Fruit fly (Drosophila melanogaster): ENCODE results near the gene TotZ.

The TotZ gene

DNA sequence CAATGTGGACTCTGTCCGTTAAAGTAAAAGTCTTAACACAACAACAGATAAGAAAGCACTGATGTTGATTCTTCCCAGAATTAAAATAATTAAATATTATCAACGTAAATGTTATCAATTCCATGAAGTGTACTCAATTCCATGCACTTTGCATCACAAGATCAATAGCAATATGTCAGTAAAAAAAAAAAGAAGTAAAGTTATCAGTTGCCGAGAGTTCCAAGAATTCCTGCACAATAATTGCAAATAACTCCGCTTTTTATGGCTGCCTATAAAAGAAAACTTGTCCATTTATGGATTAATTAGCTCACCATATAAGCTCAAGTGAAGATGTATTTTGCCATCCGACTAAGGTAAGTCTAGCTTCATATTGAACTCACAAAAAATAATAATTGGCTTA is at the start of gene TotZ:
TSS of gene TotZ (plus strand) at position 301 of the 400 bp plus-strand sequence.
- TF ChIP-seq Myc (optimal IDR thresholded peaks at IDR 0.05) (no peak), psq (optimal IDR thresholded peaks at IDR 0.05) (no peak), ttk (optimal IDR thresholded peaks at IDR 0.05) (no peak), Sin3A (optimal IDR thresholded peaks at IDR 0.05) (no peak), h (optimal IDR thresholded peaks at IDR 0.05) (no peak), insv (optimal IDR thresholded peaks at IDR 0.05) (no peak)

DNA sequence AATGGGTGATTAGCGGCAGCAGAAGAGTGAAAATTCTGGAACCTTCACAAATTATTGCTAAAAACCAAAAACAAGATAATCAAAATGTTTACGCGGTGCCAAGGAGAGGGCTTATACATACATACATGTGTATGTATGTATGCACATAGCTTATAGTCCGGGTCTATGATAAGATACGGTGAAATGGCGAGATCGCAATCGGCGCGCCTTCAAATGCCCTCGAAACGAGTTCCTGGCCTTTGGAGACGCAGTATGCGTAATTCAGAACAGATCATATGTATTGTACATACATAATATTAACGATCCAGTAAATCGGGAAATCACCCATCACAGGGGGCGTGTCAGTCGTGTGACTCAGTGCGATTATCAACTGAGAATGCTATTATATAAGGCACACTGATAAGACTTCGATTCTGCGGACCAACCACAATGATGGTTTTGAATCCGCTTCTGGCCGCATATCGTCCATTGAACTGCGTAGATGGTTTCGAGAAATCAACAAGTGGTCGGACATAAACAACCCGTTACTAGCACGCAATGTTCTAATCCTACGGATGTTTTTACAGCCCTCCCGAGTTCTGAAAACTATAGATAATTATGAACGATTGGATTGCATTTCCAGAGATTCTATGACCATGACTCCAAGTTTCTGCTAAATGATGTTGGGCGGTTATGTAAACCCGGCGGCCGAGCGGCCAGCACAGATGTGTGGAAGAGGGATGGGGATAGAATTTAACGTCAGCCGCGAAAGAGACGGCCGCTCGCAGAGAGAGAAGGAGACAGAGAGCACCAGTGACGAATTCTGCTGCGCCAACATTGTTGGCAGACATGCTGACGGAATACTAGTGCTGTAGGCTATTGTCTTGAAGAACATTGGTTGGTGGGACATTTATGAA is 48.8 kb upstream of the TotZ start:
- TF ChIP-seq ttk (optimal IDR thresholded peaks at IDR 0.05) (no peak), Sin3A (optimal IDR thresholded peaks at IDR 0.05) (no peak), h (optimal IDR thresholded peaks at IDR 0.05) (no peak), insv (optimal IDR thresholded peaks at IDR 0.05) (no peak), Myc (optimal IDR thresholded peaks at IDR 0.05) (no peak), psq (optimal IDR thresholded peaks at IDR 0.05) (no peak)

DNA sequence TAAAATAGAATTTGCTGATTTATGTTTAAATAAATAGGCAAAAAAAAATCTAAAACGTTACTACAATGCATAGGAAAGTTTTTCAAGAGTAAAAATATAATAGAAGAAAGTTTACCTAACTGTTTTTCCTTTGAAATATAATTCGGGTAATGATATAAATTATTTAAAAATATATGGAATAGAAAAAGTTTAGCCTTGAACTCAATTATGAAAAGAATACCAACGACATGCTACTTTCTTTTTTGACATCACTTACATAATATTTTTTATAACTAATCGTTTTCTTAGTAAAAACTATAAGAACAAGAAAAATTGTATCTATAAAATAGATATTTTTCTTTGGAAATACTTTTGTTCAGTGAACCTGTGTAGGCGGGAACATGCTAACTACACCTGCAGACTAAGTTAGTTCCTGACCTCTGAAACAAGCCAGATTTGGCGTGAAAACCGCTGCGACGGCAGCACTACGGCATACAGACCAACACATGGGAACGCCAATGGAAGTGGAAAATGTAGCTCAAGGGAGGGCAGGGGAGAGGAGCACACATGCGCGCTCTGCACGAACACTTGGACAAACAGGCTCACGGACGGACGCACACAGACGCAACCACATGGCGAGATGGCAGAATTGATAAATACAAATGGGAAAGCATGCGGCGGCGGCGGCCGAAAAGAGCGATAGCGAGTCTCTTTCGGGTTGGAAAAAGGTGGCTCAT is 48.0 kb upstream of the TotZ start:
- no peak for TF ChIP-seq insv (optimal IDR thresholded peaks at IDR 0.05)
- TF ChIP-seq Myc (optimal IDR thresholded peaks at IDR 0.05), result no peak
- no peak for TF ChIP-seq Sin3A (optimal IDR thresholded peaks at IDR 0.05)

dm6 chr3R:20830153-20830695 is 47.3 kb upstream of the TotZ start, which contains the start of gene Adss:
Gene Adss, minus strand, starts transcription at chr3R:20830580.
- TF ChIP-seq Sin3A (optimal IDR thresholded peaks at IDR 0.05) (no peak), Myc (optimal IDR thresholded peaks at IDR 0.05) (no peak), h (optimal IDR thresholded peaks at IDR 0.05) (no peak), ttk (optimal IDR thresholded peaks at IDR 0.05) (no peak), psq (optimal IDR thresholded peaks at IDR 0.05) (no peak), insv (optimal IDR thresholded peaks at IDR 0.05) (no peak)

- no peak for TF ChIP-seq ttk (optimal IDR thresholded peaks at IDR 0.05)
- TF ChIP-seq h (optimal IDR thresholded peaks at IDR 0.05), result no peak
- no peak for TF ChIP-seq insv (optimal IDR thresholded peaks at IDR 0.05)
- no peak for TF ChIP-seq Sin3A (optimal IDR thresholded peaks at IDR 0.05)
- no peak for TF ChIP-seq psq (optimal IDR thresholded peaks at IDR 0.05)
- TF ChIP-seq Myc (optimal IDR thresholded peaks at IDR 0.05), result no peak
Measured at dm6 chr3R:20830963-20831362, 46.6 kb upstream of the TotZ start, which contains the start of gene CG31223. Gene CG31223, plus strand, starts transcription at chr3R:20831127.

DNA sequence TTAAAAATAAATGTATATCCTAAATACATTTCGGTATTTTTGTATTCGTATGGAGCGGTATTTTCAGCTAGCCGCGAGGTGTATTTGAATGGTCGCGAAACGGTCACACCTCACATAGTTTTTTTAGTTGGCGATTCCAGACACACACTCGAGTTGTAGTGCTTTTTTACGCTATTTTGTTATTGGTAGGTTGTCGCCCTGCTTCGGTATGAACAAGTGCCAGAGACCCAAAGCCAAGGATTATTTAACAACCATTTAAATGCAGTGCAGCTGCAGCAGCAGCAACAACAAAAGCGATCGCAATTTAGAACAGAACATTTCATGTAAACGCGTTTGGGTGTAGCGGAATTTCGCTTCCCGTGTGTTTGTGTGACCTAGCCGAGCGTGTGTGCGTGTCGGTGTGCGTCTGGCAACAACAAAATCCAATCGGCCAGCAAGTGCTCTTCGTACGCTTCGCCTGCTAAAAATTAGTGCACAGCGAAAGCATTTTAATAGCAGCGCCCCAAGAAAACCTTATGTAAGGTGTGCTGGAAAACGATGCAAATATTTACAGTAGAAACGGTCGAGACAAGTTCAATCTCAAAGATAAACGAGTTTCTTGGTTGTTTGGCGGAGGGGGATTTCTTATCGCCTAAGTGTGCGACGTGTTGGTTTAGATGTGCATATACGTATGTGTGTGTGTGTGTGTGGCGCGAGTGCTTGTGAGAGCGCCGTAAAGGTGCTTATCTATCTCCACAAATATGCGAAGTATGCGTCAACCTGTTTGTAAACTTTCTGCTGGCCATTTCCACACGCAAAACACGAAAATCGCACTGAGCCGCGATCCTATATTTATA is 44.6 kb upstream of the TotZ start, which contains the start of gene Synd:
TSS of gene Synd (plus strand) at position 111 of the 836 bp plus-strand sequence.
- TF ChIP-seq Myc (optimal IDR thresholded peaks at IDR 0.05) (no peak), h (optimal IDR thresholded peaks at IDR 0.05) (no peak), Sin3A (optimal IDR thresholded peaks at IDR 0.05) (no peak), insv (optimal IDR thresholded peaks at IDR 0.05) (no peak), ttk (optimal IDR thresholded peaks at IDR 0.05) (no peak), psq (optimal IDR thresholded peaks at IDR 0.05) (no peak)

DNA sequence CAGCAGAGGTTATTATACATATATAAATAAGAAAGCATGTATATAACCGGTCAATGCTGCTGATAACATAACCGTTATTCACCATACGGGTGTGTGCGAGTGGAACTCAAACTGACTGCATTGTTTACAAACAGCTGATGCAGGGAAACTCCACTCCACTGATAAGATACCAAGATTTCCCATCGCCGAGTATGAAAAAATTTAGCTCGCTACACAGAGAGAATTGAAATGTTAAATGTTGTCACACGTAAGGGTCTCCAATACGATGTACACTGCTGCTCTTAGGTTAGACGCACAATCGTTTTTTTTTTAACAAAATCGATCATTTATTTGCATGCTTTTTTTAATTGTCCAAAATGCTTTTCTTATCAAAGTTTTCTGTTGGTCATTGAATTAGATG is 43.9 kb upstream of the TotZ start:
- TF ChIP-seq insv (optimal IDR thresholded peaks at IDR 0.05) (no peak), h (optimal IDR thresholded peaks at IDR 0.05) (no peak), ttk (optimal IDR thresholded peaks at IDR 0.05) (no peak), psq (optimal IDR thresholded peaks at IDR 0.05) (no peak), Sin3A (optimal IDR thresholded peaks at IDR 0.05) (no peak), Myc (optimal IDR thresholded peaks at IDR 0.05) (no peak)

dm6 chr3R:20834770-20835183 is 42.8 kb upstream of the TotZ start:
- no peak for TF ChIP-seq insv (optimal IDR thresholded peaks at IDR 0.05)
- TF ChIP-seq Myc (optimal IDR thresholded peaks at IDR 0.05), result no peak
- TF ChIP-seq h (optimal IDR thresholded peaks at IDR 0.05), result no peak
- no peak for TF ChIP-seq Sin3A (optimal IDR thresholded peaks at IDR 0.05)
- no peak for TF ChIP-seq ttk (optimal IDR thresholded peaks at IDR 0.05)
- no peak for TF ChIP-seq psq (optimal IDR thresholded peaks at IDR 0.05)

dm6 chr3R:20835531-20835930 is 42.0 kb upstream of the TotZ start:
- TF ChIP-seq ttk (optimal IDR thresholded peaks at IDR 0.05) (no peak), h (optimal IDR thresholded peaks at IDR 0.05) (no peak), insv (optimal IDR thresholded peaks at IDR 0.05) (no peak), psq (optimal IDR thresholded peaks at IDR 0.05) (no peak), Myc (optimal IDR thresholded peaks at IDR 0.05) (no peak)

dm6 chr3R:20836257-20836856 is 41.2 kb upstream of the TotZ start:
- no peak for TF ChIP-seq h (optimal IDR thresholded peaks at IDR 0.05)
- TF ChIP-seq Myc (optimal IDR thresholded peaks at IDR 0.05), result no peak
- TF ChIP-seq Sin3A (optimal IDR thresholded peaks at IDR 0.05), result no peak
- no peak for TF ChIP-seq insv (optimal IDR thresholded peaks at IDR 0.05)
- no peak for TF ChIP-seq psq (optimal IDR thresholded peaks at IDR 0.05)
- TF ChIP-seq ttk (optimal IDR thresholded peaks at IDR 0.05), result no peak

DNA sequence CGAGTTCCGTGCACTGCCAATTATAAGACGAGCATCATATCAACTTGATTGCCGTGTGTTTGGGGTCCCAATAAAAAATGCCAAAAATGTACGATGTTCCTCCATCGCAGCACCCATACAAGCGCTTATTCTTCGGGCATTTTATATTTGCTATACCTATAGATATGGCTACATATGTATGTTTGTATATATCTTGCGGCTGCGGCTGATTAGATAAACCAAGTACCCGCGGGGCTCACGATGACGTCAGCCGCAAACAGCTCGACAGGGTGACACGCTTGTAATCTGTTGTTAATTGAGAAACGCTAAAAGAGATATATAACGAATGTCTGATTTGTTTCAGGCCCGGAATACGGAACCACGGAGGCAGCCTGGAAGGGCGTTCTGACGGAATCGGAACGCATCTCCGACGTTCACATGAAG is 40.3 kb upstream of the TotZ start:
- TF ChIP-seq Myc (optimal IDR thresholded peaks at IDR 0.05) (no peak), h (optimal IDR thresholded peaks at IDR 0.05) (no peak), ttk (optimal IDR thresholded peaks at IDR 0.05) (no peak), insv (optimal IDR thresholded peaks at IDR 0.05) (no peak), psq (optimal IDR thresholded peaks at IDR 0.05) (no peak), Sin3A (optimal IDR thresholded peaks at IDR 0.05) (no peak)

Data from Kc167 (cell line).